Worm (Caenorhabditis elegans) whole organism, young adult: ENCODE measurements around the gene F36H5.17.

Source experiments
- B0035.1 ChIP-seq: sonication (generic microtip); optimal IDR thresholded peaks from 2 replicates; lab custom pipeline; 2016; ENCODE audit warnings: missing genetic modification characterization, mild to moderate bottlenecking, missing compliant biosample characterization, missing genotype, missing genetic modification reagents
- C17E4.6 ChIP-seq: fragments of 200-800 bp; sonication (Bioruptor generic); IDR thresholded peaks from 2 replicates; pipeline ENCODE4 v1.3.6; 2022; ENCODE audit warnings: missing genetic modification reagents, missing genetic modification characterization, missing compliant biosample characterization
- F33H1.4 ChIP-seq: fragments of 200-800 bp; sonication (Bioruptor generic); IDR thresholded peaks from 2 replicates; pipeline ENCODE4 v1.3.6; 2022; ENCODE audit warnings: missing genetic modification reagents, missing genetic modification characterization, missing compliant biosample characterization
- akir-1 ChIP-seq: fragments of 200-800 bp; sonication (Bioruptor generic); optimal IDR thresholded peaks from 2 replicates; lab custom pipeline; 2018; ENCODE audit warnings: mild to moderate bottlenecking, missing genetic modification characterization, moderate library complexity, missing compliant biosample characterization
- ama-1 ChIP-seq, 3 experiments: fragments of 150-350 bp in 1 of 3; sonication (generic microtip) in 2 of 3; optimal IDR thresholded peaks; 2 replicates each; lab custom pipeline; 2014 to 2018; ENCODE audit warnings: missing biosample characterization in 2 of 3, missing genetic modification characterization in 2 of 3, missing genetic modification reagents in 2 of 3
- aptf-2 ChIP-seq: fragments of 200-800 bp; sonication (Bioruptor generic); conservative IDR thresholded peaks from 2 replicates; pipeline ENCODE4 v1.3.6; 2022; ENCODE audit warnings: missing genetic modification reagents, missing genetic modification characterization, missing compliant biosample characterization
- aptf-3 ChIP-seq: fragments of 200-800 bp; sonication (Bioruptor generic); IDR thresholded peaks from 2 replicates; pipeline ENCODE4 v1.3.6; 2022; ENCODE audit warnings: missing genetic modification characterization, missing compliant biosample characterization
- bed-2 ChIP-seq: fragments of 200-800 bp; sonication (Bioruptor generic); IDR thresholded peaks from 2 replicates; pipeline ENCODE4 v1.3.6; 2022; ENCODE audit warnings: missing genetic modification reagents, missing genetic modification characterization, missing compliant biosample characterization
- ceh-40 ChIP-seq: fragments of 200-800 bp; sonication (Bioruptor generic); IDR thresholded peaks from 2 replicates; pipeline ENCODE4 v1.3.6; 2022; ENCODE audit warnings: missing genetic modification characterization, missing compliant biosample characterization
- ceh-91 ChIP-seq: fragments of 200-800 bp; sonication (Bioruptor generic); IDR thresholded peaks from 2 replicates; pipeline ENCODE4 v1.3.6; 2022; ENCODE audit warnings: missing genetic modification reagents, missing genetic modification characterization, missing compliant biosample characterization
- dox-1 ChIP-seq: fragments of 200-800 bp; sonication (Bioruptor generic); IDR thresholded peaks from 2 replicates; pipeline ENCODE4 v1.3.6; 2022; ENCODE audit warnings: missing genetic modification reagents, missing genetic modification characterization, missing compliant biosample characterization
- dpff-1 ChIP-seq: sonication (generic microtip); optimal IDR thresholded peaks from 2 replicates; lab custom pipeline; 2017; ENCODE audit warnings: mild to moderate bottlenecking, missing genetic modification characterization, missing compliant biosample characterization
- efl-1 ChIP-seq: fragments of 150-350 bp; optimal IDR thresholded peaks from 2 replicates; lab custom pipeline; 2014; ENCODE audit warnings: missing biosample characterization, missing genetic modification reagents, missing genetic modification characterization
- egl-18 ChIP-seq: fragments of 200-800 bp; sonication (Bioruptor generic); IDR thresholded peaks from 2 replicates; pipeline ENCODE4 v1.3.6; 2022; ENCODE audit warnings: missing genetic modification reagents, missing genetic modification characterization, missing compliant biosample characterization
- ekl-4 ChIP-seq: fragments of 200-800 bp; sonication (Bioruptor generic); IDR thresholded peaks from 2 replicates; pipeline ENCODE4 v1.3.6; 2022; ENCODE audit warnings: missing genetic modification reagents, missing genetic modification characterization, missing compliant biosample characterization
- hlh-12 ChIP-seq: sonication (generic microtip); optimal IDR thresholded peaks from 2 replicates; lab custom pipeline; 2016; ENCODE audit warnings: missing genetic modification characterization, missing compliant biosample characterization
- hlh-26 ChIP-seq: fragments of 200-800 bp; sonication (Bioruptor generic); conservative IDR thresholded peaks from 2 replicates; pipeline ENCODE4 v1.3.6; 2022; ENCODE audit warnings: missing genetic modification reagents, missing genetic modification characterization, missing compliant biosample characterization
- hmg-1.2 ChIP-seq: fragments of 200-800 bp; sonication (Bioruptor generic); IDR thresholded peaks from 2 replicates; pipeline ENCODE4 v1.3.6; 2022; ENCODE audit warnings: missing genetic modification reagents, missing genetic modification characterization, missing compliant biosample characterization
- hrde-1 ChIP-seq: sonication (generic microtip); optimal IDR thresholded peaks from 2 replicates; lab custom pipeline; 2016; ENCODE audit warnings: missing genetic modification characterization, mild to moderate bottlenecking, missing compliant biosample characterization, moderate library complexity, missing genotype, missing genetic modification reagents, borderline replicate concordance
- let-526 ChIP-seq: fragments of 200-800 bp; sonication (Bioruptor generic); IDR thresholded peaks from 2 replicates; pipeline ENCODE4 v1.3.6; 2022; ENCODE audit warnings: missing genetic modification reagents, missing genetic modification characterization, missing compliant biosample characterization
- madf-3 ChIP-seq: fragments of 200-800 bp; sonication (Bioruptor generic); IDR thresholded peaks from 2 replicates; pipeline ENCODE4 v1.3.6; 2022; ENCODE audit warnings: missing genetic modification reagents, missing genetic modification characterization, missing compliant biosample characterization
- mel-28 ChIP-seq: sonication (generic microtip); optimal IDR thresholded peaks from 2 replicates; lab custom pipeline; 2016; ENCODE audit warnings: borderline replicate concordance, mild to moderate bottlenecking, missing genetic modification characterization, missing compliant biosample characterization
- mes-4 ChIP-seq: sonication (generic microtip); optimal IDR thresholded peaks from 2 replicates; lab custom pipeline; 2016; ENCODE audit warnings: missing genotype, missing genetic modification characterization, missing compliant biosample characterization
- nfya-1 ChIP-seq: sonication (generic microtip); optimal IDR thresholded peaks from 2 replicates; lab custom pipeline; 2017; ENCODE audit warnings: antibody characterized with exemption, missing compliant biosample characterization, missing genetic modification characterization, borderline replicate concordance; ENCODE audit not compliant: insufficient read depth
- nhr-80 ChIP-seq: sonication (generic microtip); optimal IDR thresholded peaks from 2 replicates; lab custom pipeline; 2016; ENCODE audit warnings: missing genetic modification characterization, missing compliant biosample characterization
- pha-4 ChIP-seq: fragments of 150-350 bp; sonication (generic microtip); optimal IDR thresholded peaks from 2 replicates; lab custom pipeline; 2014; ENCODE audit warnings: missing biosample characterization, missing genetic modification reagents, missing genetic modification characterization
- repo-1 ChIP-seq: sonication (generic microtip); optimal IDR thresholded peaks from 2 replicates; lab custom pipeline; 2017; ENCODE audit warnings: mild to moderate bottlenecking, missing genetic modification characterization, missing compliant biosample characterization
- tlf-1 ChIP-seq: fragments of 200-800 bp; sonication (Bioruptor generic); optimal IDR thresholded peaks from 2 replicates; lab custom pipeline; 2018; ENCODE audit warnings: mild to moderate bottlenecking, missing genetic modification characterization, missing compliant biosample characterization
- unc-130 ChIP-seq: sonication (generic microtip); optimal IDR thresholded peaks from 2 replicates; lab custom pipeline; 2016; ENCODE audit warnings: missing genetic modification reagents, missing genetic modification characterization, missing compliant biosample characterization
- xnd-1 ChIP-seq: sonication (generic microtip); optimal IDR thresholded peaks from 2 replicates; lab custom pipeline; 2016; ENCODE audit warnings: missing genotype, missing genetic modification reagents, missing genetic modification characterization, missing compliant biosample characterization

F36H5.17 gene

DNA sequence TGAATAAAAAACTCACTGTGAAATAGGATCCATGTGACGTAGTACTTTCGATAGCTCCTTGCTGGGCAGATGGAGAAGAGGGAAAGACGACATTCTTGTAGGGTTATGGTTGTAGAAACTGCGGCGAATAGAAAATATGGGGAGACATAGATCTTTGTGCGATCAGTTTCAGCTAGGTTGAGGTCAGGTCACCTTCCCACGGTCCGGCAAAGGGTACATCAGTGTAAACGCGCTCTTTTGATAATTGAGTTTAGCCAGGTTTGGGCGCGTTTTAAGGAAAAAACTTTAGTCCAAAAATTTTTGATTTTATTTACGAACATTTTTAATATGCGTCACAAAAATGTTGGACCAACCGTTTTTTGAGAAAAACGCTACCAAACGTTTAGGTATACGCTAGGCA is at the start of gene F36H5.17:
Gene F36H5.17, minus strand, starts transcription at position 101 of the 400 bp plus-strand sequence.
- no peak for TF ChIP-seq hlh-26
- TF ChIP-seq akir-1 (GFP tag; lab: Kevin White, UChicago): no peak

DNA sequence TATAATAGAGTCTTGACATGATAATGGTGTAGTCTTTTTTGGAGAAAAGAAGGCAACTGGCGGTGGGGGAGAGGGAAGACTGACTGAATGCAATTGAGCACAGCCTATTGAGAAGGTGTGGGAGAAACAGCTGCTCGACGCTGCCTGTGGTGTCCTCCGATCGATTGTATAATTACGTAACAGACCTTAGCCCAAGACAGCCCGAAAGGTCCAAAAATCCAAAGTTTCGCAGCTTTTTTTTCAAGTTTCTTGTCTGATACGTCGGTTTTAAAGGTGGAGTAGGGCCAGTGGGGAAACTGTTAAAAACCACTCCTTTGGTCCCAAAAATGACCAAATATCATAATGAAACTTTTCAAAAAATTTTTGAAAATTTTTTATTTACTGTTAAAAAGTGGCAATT is 32.1 kb upstream of the F36H5.17 start, which contains the start of the genes C08F1.6 and fbxb-13:
Gene C08F1.6, minus strand, starts transcription at position 101 of the 400 bp plus-strand sequence.
Gene fbxb-13, plus strand, starts transcription at position 191 of the 400 bp plus-strand sequence.
- TF ChIP-seq ekl-4 (GFP tag; lab: Robert Waterston, UW): no peak
- no peak for TF ChIP-seq F33H1.4 (GFP tag; lab: Robert Waterston, UW)

DNA sequence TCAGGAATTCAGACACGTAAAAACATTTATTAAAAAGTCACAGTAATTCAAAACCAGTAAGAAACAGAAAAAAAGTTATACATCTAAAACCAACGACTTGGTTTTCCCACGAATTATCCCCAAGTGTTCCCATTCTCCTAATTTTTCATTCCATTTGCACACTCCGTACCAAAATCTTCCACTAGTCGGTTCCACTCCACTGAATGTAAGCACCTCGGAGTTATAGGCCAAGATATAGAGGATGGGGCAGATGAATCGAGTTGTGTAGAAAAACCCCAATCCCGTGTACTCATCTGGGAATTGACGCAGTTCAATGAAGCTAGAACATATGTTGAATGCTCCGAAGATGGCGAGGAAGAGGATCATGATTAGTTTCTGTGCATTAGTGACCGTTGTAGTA is 31.2 kb upstream of the F36H5.17 start:
- TF ChIP-seq hlh-12 (tag; lab: Kevin White, UChicago): no peak
- no peak for TF ChIP-seq C17E4.6 (GFP tag; lab: Robert Waterston, UW)
- TF ChIP-seq unc-130 (GFP tag; lab: Kevin White, UChicago): no peak
- TF ChIP-seq efl-1: no peak
- no peak for TF ChIP-seq egl-18 (GFP tag; lab: Robert Waterston, UW)
- TF ChIP-seq hrde-1 (tag; lab: Kevin White, UChicago): no peak
- TF ChIP-seq aptf-3 (GFP tag; lab: Robert Waterston, UW): no peak
- no peak for TF ChIP-seq ceh-40 (GFP tag; lab: Robert Waterston, UW)
- TF ChIP-seq repo-1 (tag; lab: Kevin White, UChicago): no peak
- no peak for TF ChIP-seq B0035.1 (tag; lab: Kevin White, UChicago)
- no peak for TF ChIP-seq bed-2 (GFP tag; lab: Robert Waterston, UW)
- TF ChIP-seq xnd-1: no peak

DNA sequence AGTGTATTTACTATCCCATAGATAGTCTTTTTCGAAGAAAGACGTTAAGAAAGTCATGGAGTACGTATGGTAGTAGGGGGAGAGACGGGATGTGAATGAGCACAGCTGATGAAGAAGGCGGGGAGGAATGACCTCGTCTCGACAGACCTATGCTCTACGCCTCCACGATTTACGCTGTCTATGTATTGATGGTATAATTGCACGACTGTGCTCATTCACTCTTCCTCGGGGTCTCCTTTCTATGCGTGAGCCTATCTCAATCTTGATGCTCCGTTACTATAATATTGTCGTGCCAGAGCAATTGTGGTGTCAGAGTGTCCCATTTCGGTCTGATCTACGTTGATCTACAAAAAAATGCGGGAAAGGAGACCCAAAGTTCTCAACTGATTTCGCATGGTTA is 30.2 kb upstream of the F36H5.17 start, which contains the start of gene C08F1.10:
Gene C08F1.10, minus strand, starts transcription at position 101 of the 400 bp plus-strand sequence.
- no peak for TF ChIP-seq mel-28 (tag; lab: Kevin White, UChicago)

DNA sequence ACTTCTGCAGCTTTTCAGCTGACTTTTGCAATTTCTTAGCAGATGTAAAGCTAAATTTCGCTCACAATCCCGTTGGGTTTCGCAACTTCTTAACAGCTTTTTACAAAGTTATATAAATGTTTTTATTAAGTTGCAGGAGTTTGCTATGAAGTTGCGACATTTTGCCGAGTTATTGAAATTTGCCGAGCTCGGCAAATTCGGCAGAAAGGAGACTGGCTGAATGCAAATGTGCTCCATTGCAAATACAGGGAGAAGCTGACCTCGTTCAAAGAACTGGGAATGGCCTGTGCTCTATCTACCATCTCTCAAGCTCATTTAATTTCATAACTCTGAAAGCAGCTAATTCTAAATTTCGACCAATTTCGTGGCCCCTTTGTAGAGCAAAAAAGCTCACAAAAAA is 28.8 kb upstream of the F36H5.17 start, which contains the start of gene C08F1.11:
Gene C08F1.11, minus strand, starts transcription at position 101 of the 400 bp plus-strand sequence.
- TF ChIP-seq pha-4 (tag; lab: Kevin White, UChicago) (no peak), dpff-1 (tag; lab: Kevin White, UChicago) (no peak), let-526 (GFP tag; lab: Robert Waterston, UW) (no peak), hmg-1.2 (GFP tag; lab: Robert Waterston, UW) (no peak), mes-4 (no peak), akir-1 (GFP tag; lab: Kevin White, UChicago) (no peak), F33H1.4 (GFP tag; lab: Robert Waterston, UW) (no peak), aptf-2 (GFP tag; lab: Robert Waterston, UW) (no peak), tlf-1 (GFP tag; lab: Kevin White, UChicago) (no peak), ama-1 (optimal IDR thresholded peaks at IDR 0.05; lab: Kevin White, UChicago) (no peak), ama-1 (GFP tag; optimal IDR thresholded peaks at IDR 0.05; lab: Kevin White, UChicago) (no peak), dox-1 (GFP tag; lab: Robert Waterston, UW) (no peak), ceh-91 (GFP tag; lab: Robert Waterston, UW) (no peak), nhr-80 (tag; lab: Kevin White, UChicago) (no peak), ekl-4 (GFP tag; lab: Robert Waterston, UW) (no peak), nfya-1 (tag; lab: Kevin White, UChicago) (no peak), madf-3 (GFP tag; lab: Robert Waterston, UW) (no peak)
